Worm (Caenorhabditis elegans) whole organism, L2 larva: Measurements from ENCODE around the gene dct-5.

Experiments used
- C34F6.9 ChIP-seq: fragments of 150-350 bp; optimal IDR thresholded peaks from 2 replicates; lab custom pipeline; 2014; ENCODE audit warnings: missing biosample characterization, missing genetic modification characterization
- R02D3.7 ChIP-seq: fragments of 150-350 bp; optimal IDR thresholded peaks from 2 replicates; lab custom pipeline; 2014; ENCODE audit warnings: missing biosample characterization, missing genetic modification characterization
- aly-2 ChIP-seq: fragments of 150-350 bp; optimal IDR thresholded peaks from 2 replicates; lab custom pipeline; 2014; ENCODE audit warnings: missing biosample characterization, missing genetic modification characterization
- ceh-82 ChIP-seq: fragments of 150-350 bp; optimal IDR thresholded peaks from 2 replicates; lab custom pipeline; 2014; ENCODE audit warnings: missing biosample characterization, missing genetic modification characterization
- elt-1 ChIP-seq: fragments of 150-350 bp; optimal IDR thresholded peaks from 2 replicates; lab custom pipeline; 2014; ENCODE audit warnings: missing biosample characterization, missing genetic modification characterization
- lin-11 ChIP-seq: fragments of 150-350 bp; sonication (generic microtip); optimal IDR thresholded peaks from 2 replicates; lab custom pipeline; 2014; ENCODE audit warnings: missing biosample characterization, missing genetic modification characterization, inconsistent platforms, mixed read lengths
- nhr-25 ChIP-seq: fragments of 150-350 bp; sonication (generic microtip); optimal IDR thresholded peaks from 3 replicates; lab custom pipeline; 2014; ENCODE audit warnings: missing biosample characterization, missing genetic modification characterization
- ztf-11 ChIP-seq: sonication (generic microtip); optimal IDR thresholded peaks from 2 replicates; lab custom pipeline; 2017; ENCODE audit warnings: missing biosample characterization, missing genetic modification characterization
- ztf-4 ChIP-seq: fragments of 150-350 bp; optimal IDR thresholded peaks from 2 replicates; lab custom pipeline; 2014; ENCODE audit warnings: missing biosample characterization, missing genetic modification characterization

- TF ChIP-seq C34F6.9 (tag; lab: Kevin White, UChicago) (peak; percentile 64), ztf-11 (tag; lab: Kevin White, UChicago) (no peak), lin-11 (tag; lab: Kevin White, UChicago) (no peak), ztf-4 (tag; lab: Kevin White, UChicago) (no peak), nhr-25 (no peak), R02D3.7 (tag; lab: Kevin White, UChicago) (no peak), ceh-82 (no peak), elt-1 (no peak), aly-2 (tag; lab: Kevin White, UChicago) (no peak)
Measured at ce11 chrII:5473946-5474423, 37.3 kb upstream of the dct-5 start, which contains the start of gene mrps-16.
